Worm (Caenorhabditis elegans) whole organism, L4 larva: ENCODE measurements around the gene C14A6.8.

Source experiments
- unc-62 ChIP-seq, 3 experiments: fragments of 150-350 bp in 1 of 3; sonication (generic microtip); optimal IDR thresholded peaks in 2 of 3; peaks in 1 of 3; 1 replicate in 1 of 3; 2 replicates in 2 of 3; lab custom pipeline; 2014 to 2017; ENCODE audit warnings: missing biosample characterization in 3 of 3, missing genetic modification characterization in 3 of 3, missing genetic modification reagents in 3 of 3, missing genotype in 1 of 3
- zag-1 ChIP-seq: fragments of 150-350 bp; optimal IDR thresholded peaks from 2 replicates; lab custom pipeline; 2014; ENCODE audit warnings: missing biosample characterization, missing genetic modification characterization
- zip-2 ChIP-seq: fragments of 150-350 bp; optimal IDR thresholded peaks from 2 replicates; lab custom pipeline; 2014; ENCODE audit warnings: missing biosample characterization, missing genetic modification characterization

DNA sequence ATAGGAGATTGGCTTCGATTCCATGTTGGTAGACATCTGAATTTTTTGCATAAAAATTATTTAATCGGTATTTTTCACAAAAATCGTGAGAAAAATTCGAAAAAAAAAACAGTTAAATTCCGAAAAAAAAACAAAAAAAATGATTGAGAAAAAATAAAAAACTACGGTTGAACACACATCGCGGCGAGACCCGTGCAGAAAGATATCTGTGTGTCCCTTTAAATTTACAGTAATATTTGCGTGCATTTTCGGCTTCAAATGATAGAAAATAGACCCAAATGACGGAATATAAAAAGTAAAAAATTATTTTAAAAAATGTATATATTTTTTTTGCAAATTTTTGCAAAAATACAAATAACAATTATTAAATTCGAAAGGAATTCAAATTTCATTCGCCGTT, 33.8 kb downstream of the C14A6.8 start:
- no peak for TF ChIP-seq zip-2 (tag; lab: Kevin White, UChicago)
- no peak for TF ChIP-seq unc-62 (GFP tag; optimal IDR thresholded peaks at IDR 0.05 in 1 of 2; lab: Kevin White, UChicago)
- TF ChIP-seq unc-62 (tag; optimal IDR thresholded peaks at IDR 0.05; lab: Kevin White, UChicago), result no peak
- no peak for TF ChIP-seq zag-1
